5 fruit fly cellular contexts compared by ENCODE assay signal in genomic region chrX:9658095-9658838, dm6.
A peak's percentile ranks its signal among the peaks of the same experiment; 100 is the strongest.
TF ChIP-seq lines count a peak whose summit lies in the region.

No protein-coding gene starts in this region.

TF ChIP-seq in whole organism, adult, 20 proteins besides CTCF, POLR2A, EP300 and RAD21 (continued from another document):
- TF ChIP-seq bab1 (GFP tag; optimal IDR thresholded peaks at IDR 0.05; lab: Kevin White, UChicago), result no peak
- TF ChIP-seq CG7101 (tag; optimal IDR thresholded peaks at IDR 0.05; lab: Kevin White, UChicago), result no peak
TF ChIP-seq in whole organism, adult: peak in this region for 5.

TF ChIP-seq in whole organism, embryonic, 481 proteins besides CTCF, POLR2A, EP300 and RAD21 (continued from another document and continues in another):
- peak; percentile 39 for TF ChIP-seq Drgx (GFP tag; IDR thresholded peaks at IDR 0.05; lab: Robert Waterston, UW)
- TF ChIP-seq CG10274 (GFP tag; optimal IDR thresholded peaks at IDR 0.05; lab: Kevin White, UChicago), result no peak
- 0 out of 3 replicates have a peak, but pooled peaks have one; percentile 6 for TF ChIP-seq mld (GFP tag; IDR thresholded peaks at IDR 0.05; lab: Robert Waterston, UW; ENCODE audit: partially characterized antibody)
- no peak for TF ChIP-seq CG6765 (GFP tag; optimal IDR thresholded peaks at IDR 0.05; lab: Kevin White, UChicago)
- TF ChIP-seq CG7839 (tag; optimal IDR thresholded peaks at IDR 0.05; lab: Kevin White, UChicago), result no peak
- no peak for TF ChIP-seq prd (optimal IDR thresholded peaks at IDR 0.05; lab: Kevin White, UChicago)
- 0 out of 3 replicates have a peak, but pooled peaks have one; percentile 14 for TF ChIP-seq prd (GFP tag; IDR thresholded peaks at IDR 0.05; lab: Robert Waterston, UW)
- peak; percentile 5 for TF ChIP-seq nau (GFP tag; optimal IDR thresholded peaks at IDR 0.05; lab: Kevin White, UChicago)
- TF ChIP-seq CG4360 (GFP tag; IDR thresholded peaks at IDR 0.05; lab: Robert Waterston, UW), result peak; percentile 99
- peak; percentile 31 for TF ChIP-seq oc (tag; optimal IDR thresholded peaks at IDR 0.05; lab: Kevin White, UChicago)
- TF ChIP-seq CG17385 (GFP tag; optimal IDR thresholded peaks at IDR 0.05; lab: Kevin White, UChicago), result peak; percentile 35
- TF ChIP-seq CG42726 (GFP tag; IDR thresholded peaks at IDR 0.05; lab: Robert Waterston, UW; ENCODE audit: partially characterized antibody), result 0 out of 2 replicates have a peak, but pooled peaks have one; percentile 3
- no peak for TF ChIP-seq CG31224 (GFP tag; IDR thresholded peaks at IDR 0.05; lab: Robert Waterston, UW)
- peak in 1 of 2 experiments; percentile 27 for TF ChIP-seq Hr78 (GFP tag; optimal IDR thresholded peaks at IDR 0.05; lab: Kevin White, UChicago)
- peak; percentile 79 for TF ChIP-seq sd (tag; optimal IDR thresholded peaks at IDR 0.05; lab: Kevin White, UChicago)
- no peak for TF ChIP-seq ATbp (GFP tag; optimal IDR thresholded peaks at IDR 0.05; lab: Kevin White, UChicago)
- peak; percentile 30 for TF ChIP-seq p53 (GFP tag; optimal IDR thresholded peaks at IDR 0.05; lab: Kevin White, UChicago)
- TF ChIP-seq cg (GFP tag; optimal IDR thresholded peaks at IDR 0.05; lab: Kevin White, UChicago), result peak; percentile 96
- TF ChIP-seq Hr3 (GFP tag; optimal IDR thresholded peaks at IDR 0.05; lab: Kevin White, UChicago), result no peak
- peak; percentile 30; the same call in 1 of the 2 replicates for TF ChIP-seq chm (GFP tag; IDR thresholded peaks at IDR 0.05; lab: Robert Waterston, UW)
- TF ChIP-seq en (GFP tag; optimal IDR thresholded peaks at IDR 0.05; lab: Kevin White, UChicago), result no peak
- no peak for TF ChIP-seq br (optimal IDR thresholded peaks at IDR 0.05; lab: Kevin White, UChicago)
- TF ChIP-seq CG2712 (tag; optimal IDR thresholded peaks at IDR 0.05; lab: Kevin White, UChicago), result no peak
- no peak for TF ChIP-seq sima (GFP tag; optimal IDR thresholded peaks at IDR 0.05; lab: Kevin White, UChicago)
- TF ChIP-seq hb (GFP tag; IDR thresholded peaks at IDR 0.05; lab: Robert Waterston, UW; ENCODE audit: partially characterized antibody), result no peak
- peak; percentile 47; the same call in 1 of the 2 replicates for TF ChIP-seq aop (GFP tag; IDR thresholded peaks at IDR 0.05; lab: Robert Waterston, UW)
- peak in 1 of 2 experiments; percentile 3 for TF ChIP-seq Pdp1 (GFP tag; optimal IDR thresholded peaks at IDR 0.05; lab: Kevin White, UChicago)
- TF ChIP-seq kni (GFP tag; optimal IDR thresholded peaks at IDR 0.05; lab: Kevin White, UChicago), result peak; percentile 83
- TF ChIP-seq nerfin-1 (tag; optimal IDR thresholded peaks at IDR 0.05; lab: Kevin White, UChicago), result peak; percentile 99
- TF ChIP-seq HLHmδ (GFP tag; optimal IDR thresholded peaks at IDR 0.05; lab: Kevin White, UChicago), result peak; percentile 64
- TF ChIP-seq gsb-n (tag; optimal IDR thresholded peaks at IDR 0.05; lab: Kevin White, UChicago), result peak; percentile 45

TF ChIP-seq in whole organism, prepupa, 60 proteins besides CTCF, POLR2A, EP300 and RAD21 (continued from another document and continues in another):
- TF ChIP-seq Hr4 (GFP tag; optimal IDR thresholded peaks at IDR 0.05; lab: Kevin White, UChicago), result no peak
- peak; percentile 31 for TF ChIP-seq esn (GFP tag; optimal IDR thresholded peaks at IDR 0.05; lab: Kevin White, UChicago)
- TF ChIP-seq dsx (GFP tag; optimal IDR thresholded peaks at IDR 0.05; lab: Kevin White, UChicago; ENCODE audit: poor library complexity, severe bottlenecking), result no peak
- TF ChIP-seq ss (GFP tag; optimal IDR thresholded peaks at IDR 0.05; lab: Kevin White, UChicago), result peak; percentile 46 to 75
- TF ChIP-seq salr (GFP tag; optimal IDR thresholded peaks at IDR 0.05; lab: Kevin White, UChicago), result peak in 1 of 2 experiments; percentile 2
- TF ChIP-seq CG6792 (GFP tag; optimal IDR thresholded peaks at IDR 0.05; lab: Kevin White, UChicago), result peak; percentile 29
- no peak for TF ChIP-seq Eip93F (GFP tag; optimal IDR thresholded peaks at IDR 0.05; lab: Kevin White, UChicago)
- peak; percentile 13 for TF ChIP-seq CG7368 (GFP tag; optimal IDR thresholded peaks at IDR 0.05; lab: Kevin White, UChicago)
- TF ChIP-seq cyc (GFP tag; optimal IDR thresholded peaks at IDR 0.05; lab: Kevin White, UChicago), result peak; percentile 28
- no peak for TF ChIP-seq Hr38 (GFP tag; optimal IDR thresholded peaks at IDR 0.05; lab: Kevin White, UChicago)
- TF ChIP-seq topi (GFP tag; optimal IDR thresholded peaks at IDR 0.05; lab: Kevin White, UChicago), result peak; percentile 30
- TF ChIP-seq CG3919 (GFP tag; optimal IDR thresholded peaks at IDR 0.05; lab: Kevin White, UChicago), result peak; percentile 41
- no peak for TF ChIP-seq Sox15 (GFP tag; optimal IDR thresholded peaks at IDR 0.05; lab: Kevin White, UChicago)
- peak; percentile 27 for TF ChIP-seq OdsH (GFP tag; optimal IDR thresholded peaks at IDR 0.05; lab: Kevin White, UChicago)
- peak; percentile 13 for TF ChIP-seq CG6808 (GFP tag; optimal IDR thresholded peaks at IDR 0.05; lab: Kevin White, UChicago)
- peak; percentile 70 for TF ChIP-seq Eip78C (GFP tag; lab: Kevin White, UChicago)
- peak; percentile 4 for TF ChIP-seq achi (GFP tag; optimal IDR thresholded peaks at IDR 0.05; lab: Kevin White, UChicago)
- peak; percentile 49 for TF ChIP-seq Met (GFP tag; optimal IDR thresholded peaks at IDR 0.05; lab: Kevin White, UChicago)
- TF ChIP-seq svp (GFP tag; lab: Kevin White, UChicago), result peak; percentile 85
- peak; percentile 26 for TF ChIP-seq net (GFP tag; optimal IDR thresholded peaks at IDR 0.05; lab: Kevin White, UChicago)
- no peak for TF ChIP-seq CG11902 (GFP tag; optimal IDR thresholded peaks at IDR 0.05; lab: Kevin White, UChicago)
- TF ChIP-seq CG8319 (GFP tag; optimal IDR thresholded peaks at IDR 0.05; lab: Kevin White, UChicago), result no peak
- peak; percentile 29 for TF ChIP-seq Hr39 (GFP tag; optimal IDR thresholded peaks at IDR 0.05; lab: Kevin White, UChicago)
- TF ChIP-seq CG6276 (GFP tag; optimal IDR thresholded peaks at IDR 0.05; lab: Kevin White, UChicago), result peak; percentile 40
- TF ChIP-seq Eip75B (GFP tag; optimal IDR thresholded peaks at IDR 0.05; lab: Kevin White, UChicago), result peak; percentile 14
- no peak for TF ChIP-seq pdm3 (GFP tag; optimal IDR thresholded peaks at IDR 0.05; lab: Kevin White, UChicago)
- TF ChIP-seq spab (GFP tag; optimal IDR thresholded peaks at IDR 0.05; lab: Kevin White, UChicago), result no peak
- peak; percentile 19 for TF ChIP-seq CG8632 (GFP tag; optimal IDR thresholded peaks at IDR 0.05; lab: Kevin White, UChicago)
- no peak for TF ChIP-seq CG11762 (GFP tag; optimal IDR thresholded peaks at IDR 0.05; lab: Kevin White, UChicago; ENCODE audit: insufficient read depth)
- peak; percentile 66 for TF ChIP-seq Sox102F (GFP tag; optimal IDR thresholded peaks at IDR 0.05; lab: Kevin White, UChicago)
- peak; percentile 50 for TF ChIP-seq Smox (GFP tag; optimal IDR thresholded peaks at IDR 0.05; lab: Kevin White, UChicago)
- TF ChIP-seq Ets21C (GFP tag; optimal IDR thresholded peaks at IDR 0.05; lab: Kevin White, UChicago), result peak; percentile 6
- peak; percentile 19; the same call in 1 of the 3 replicates for TF ChIP-seq eg (GFP tag; IDR thresholded peaks at IDR 0.05; lab: Robert Waterston, UW)
- no peak for TF ChIP-seq CG16779 (tag; optimal IDR thresholded peaks at IDR 0.05; lab: Kevin White, UChicago)

TF ChIP-seq in whole organism, pupa, 21 proteins besides CTCF, POLR2A, EP300 and RAD21 (continued from another document):
- TF ChIP-seq CG10348 (GFP tag; IDR thresholded peaks at IDR 0.05; lab: Robert Waterston, UW), result no peak

TF ChIP-seq in whole organism, wandering third instar larva, 38 proteins besides CTCF, POLR2A, EP300 and RAD21 (continued from another document):
- TF ChIP-seq Dfd (GFP tag; optimal IDR thresholded peaks at IDR 0.05; lab: Kevin White, UChicago) (no peak), psq (GFP tag; optimal IDR thresholded peaks at IDR 0.05; lab: Kevin White, UChicago) (peak; percentile 10), Dif (GFP tag; optimal IDR thresholded peaks at IDR 0.05; lab: Kevin White, UChicago; ENCODE audit: partially characterized antibody) (peak; percentile 25), sv (GFP tag; optimal IDR thresholded peaks at IDR 0.05; lab: Kevin White, UChicago) (no peak), CG32264 (GFP tag; optimal IDR thresholded peaks at IDR 0.05; lab: Kevin White, UChicago) (no peak), dmrt93B (GFP tag; optimal IDR thresholded peaks at IDR 0.05; lab: Kevin White, UChicago) (peak; percentile 10), tai (GFP tag; optimal IDR thresholded peaks at IDR 0.05; lab: Kevin White, UChicago) (peak; percentile 64), sage (GFP tag; optimal IDR thresholded peaks at IDR 0.05; lab: Kevin White, UChicago) (no peak), br (GFP tag; optimal IDR thresholded peaks at IDR 0.05; lab: Kevin White, UChicago) (no peak), Hnf4 (GFP tag; optimal IDR thresholded peaks at IDR 0.05; lab: Kevin White, UChicago) (no peak), GATAd (GFP tag; optimal IDR thresholded peaks at IDR 0.05; lab: Kevin White, UChicago) (peak; percentile 78), Jra (GFP tag; optimal IDR thresholded peaks at IDR 0.05; lab: Kevin White, UChicago) (no peak), Sp1 (GFP tag; optimal IDR thresholded peaks at IDR 0.05; lab: Kevin White, UChicago) (peak; percentile 12), rgr (GFP tag; optimal IDR thresholded peaks at IDR 0.05; lab: Kevin White, UChicago) (peak; percentile 51), lola (GFP tag; optimal IDR thresholded peaks at IDR 0.05; lab: Kevin White, UChicago) (peak; percentile 57), N (GFP tag; optimal IDR thresholded peaks at IDR 0.05; lab: Kevin White, UChicago) (peak; percentile 55)
